Fruit fly (Drosophila melanogaster) Kc167 (cell line): ENCODE data around the gene Reck.

Experiments
- Myc ChIP-seq: fragments of >200 bp; optimal IDR thresholded peaks from 2 replicates; lab custom pipeline; 2017; ENCODE audit warnings: missing external identifiers
- Sin3A ChIP-seq: fragments of >200 bp; optimal IDR thresholded peaks from 2 replicates; lab custom pipeline; 2018; ENCODE audit warnings: missing external identifiers
- h ChIP-seq: fragments of >200 bp; optimal IDR thresholded peaks from 3 replicates; lab custom pipeline; 2018; ENCODE audit warnings: missing external identifiers
- insv ChIP-seq: fragments of >200 bp; optimal IDR thresholded peaks from 3 replicates; lab custom pipeline; 2018; ENCODE audit warnings: missing external identifiers
- psq ChIP-seq: fragments of >200 bp; optimal IDR thresholded peaks from 2 replicates; lab custom pipeline; 2017; ENCODE audit warnings: missing external identifiers
- ttk ChIP-seq: sonication (Bioruptor generic); optimal IDR thresholded peaks from 2 replicates; lab custom pipeline; 2017; ENCODE audit warnings: missing external identifiers

Reck gene

dm6 chr3L:14974952-14975351 lies 38.9 kb downstream of the Reck start:
- no peak for TF ChIP-seq Myc (lab: Kevin White, UChicago)
- TF ChIP-seq Sin3A (lab: Kevin White, UChicago): no peak
- no peak for TF ChIP-seq psq (lab: Kevin White, UChicago)
- TF ChIP-seq insv: no peak

- no peak for TF ChIP-seq psq (lab: Kevin White, UChicago)
- TF ChIP-seq h: no peak
- no peak for TF ChIP-seq insv
- no peak for TF ChIP-seq Myc (lab: Kevin White, UChicago)
- TF ChIP-seq ttk (lab: Kevin White, UChicago): no peak
- TF ChIP-seq Sin3A (lab: Kevin White, UChicago): no peak
These were observed 39.3 kb downstream of the Reck start, which contains the start of gene Ocho for dm6 chr3L:14974513-14974912. TSS of gene Ocho (plus strand) at chr3L:14974848.

- TF ChIP-seq psq (lab: Kevin White, UChicago) (no peak), Sin3A (lab: Kevin White, UChicago) (no peak)
These were observed 40.6 kb downstream of the Reck start for dm6 chr3L:14973251-14973625.

- TF ChIP-seq insv (no peak), Sin3A (lab: Kevin White, UChicago) (no peak), h (no peak), psq (lab: Kevin White, UChicago) (no peak), Myc (lab: Kevin White, UChicago) (no peak), ttk (lab: Kevin White, UChicago) (no peak)
These were observed 41.1 kb downstream of the Reck start, which contains the start of gene Brd for dm6 chr3L:14972625-14973250. TSS of gene Brd (plus strand) at chr3L:14972667.

- TF ChIP-seq Sin3A (lab: Kevin White, UChicago) (no peak), psq (lab: Kevin White, UChicago) (no peak), Myc (lab: Kevin White, UChicago) (no peak), h (no peak), insv (no peak), ttk (lab: Kevin White, UChicago) (no peak)
These were observed 41.8 kb downstream of the Reck start for dm6 chr3L:14971893-14972624.

- no peak for TF ChIP-seq Sin3A (lab: Kevin White, UChicago)
- no peak for TF ChIP-seq insv
- TF ChIP-seq Myc (lab: Kevin White, UChicago): no peak
- TF ChIP-seq h: no peak
- TF ChIP-seq ttk (lab: Kevin White, UChicago): no peak
- TF ChIP-seq psq (lab: Kevin White, UChicago): no peak
These were observed 43.6 kb downstream of the Reck start for dm6 chr3L:14970213-14970612.

- no peak for TF ChIP-seq psq (lab: Kevin White, UChicago)
- no peak for TF ChIP-seq ttk (lab: Kevin White, UChicago)
- no peak for TF ChIP-seq h
- no peak for TF ChIP-seq insv
- TF ChIP-seq Myc (lab: Kevin White, UChicago): no peak
- no peak for TF ChIP-seq Sin3A (lab: Kevin White, UChicago)
These were observed 44.7 kb downstream of the Reck start, which contains the start of gene Tom for dm6 chr3L:14969171-14969570. TSS of gene Tom (plus strand) at chr3L:14969344.

- TF ChIP-seq h: no peak
- no peak for TF ChIP-seq Sin3A (lab: Kevin White, UChicago)
- no peak for TF ChIP-seq insv
- TF ChIP-seq ttk (lab: Kevin White, UChicago): no peak
- TF ChIP-seq psq (lab: Kevin White, UChicago): no peak
- no peak for TF ChIP-seq Myc (lab: Kevin White, UChicago)
These were observed 45.3 kb downstream of the Reck start for dm6 chr3L:14968553-14968952.

- no peak for TF ChIP-seq psq (lab: Kevin White, UChicago)
- no peak for TF ChIP-seq h
- TF ChIP-seq Sin3A (lab: Kevin White, UChicago): no peak
- no peak for TF ChIP-seq ttk (lab: Kevin White, UChicago)
- no peak for TF ChIP-seq Myc (lab: Kevin White, UChicago)
- no peak for TF ChIP-seq insv
These were observed 45.9 kb downstream of the Reck start for dm6 chr3L:14967691-14968538.

- TF ChIP-seq Myc (lab: Kevin White, UChicago): no peak
- TF ChIP-seq ttk (lab: Kevin White, UChicago): no peak
- no peak for TF ChIP-seq insv
- TF ChIP-seq Sin3A (lab: Kevin White, UChicago): no peak
- no peak for TF ChIP-seq psq (lab: Kevin White, UChicago)
- TF ChIP-seq h: no peak
These were observed 47.5 kb downstream of the Reck start for dm6 chr3L:14966199-14966858.

- TF ChIP-seq insv: no peak
- TF ChIP-seq ttk (lab: Kevin White, UChicago): no peak
- no peak for TF ChIP-seq Sin3A (lab: Kevin White, UChicago)
These were observed 49.0 kb downstream of the Reck start for dm6 chr3L:14964862-14965261.
